Worm (Caenorhabditis elegans) whole organism, L4 larva: ENCODE results near the gene cdh-7.

Experiments used
- T26A8.4 ChIP-seq: fragments of 200-800 bp; sonication (Bioruptor generic); IDR thresholded peaks from 2 replicates; pipeline ENCODE4 v1.3.6; 2022; ENCODE audit warnings: missing genetic modification characterization, missing compliant biosample characterization
- Y5F2A.4 ChIP-seq: fragments of 200-800 bp; sonication (Bioruptor generic); optimal IDR thresholded peaks from 2 replicates; lab custom pipeline; 2018; ENCODE audit warnings: mild to moderate bottlenecking, missing genetic modification characterization, missing compliant biosample characterization
- egl-43 ChIP-seq: fragments of 200-800 bp; sonication (Bioruptor generic); IDR thresholded peaks from 2 replicates; pipeline ENCODE4 v1.3.6; 2022; ENCODE audit warnings: missing genetic modification reagents, missing genetic modification characterization, missing compliant biosample characterization
- lin-15B ChIP-seq: fragments of 150-350 bp; sonication (generic microtip); optimal IDR thresholded peaks from 3 replicates; lab custom pipeline; 2014; ENCODE audit warnings: missing biosample characterization, missing genetic modification characterization
- mxl-3 ChIP-seq: fragments of 200-800 bp; sonication (Bioruptor generic); optimal IDR thresholded peaks from 2 replicates; lab custom pipeline; 2018; ENCODE audit warnings: mild to moderate bottlenecking, missing genetic modification characterization, missing compliant biosample characterization
- rbr-2 ChIP-seq: sonication (generic microtip); optimal IDR thresholded peaks from 2 replicates; lab custom pipeline; 2016; ENCODE audit warnings: missing genotype, missing genetic modification characterization, missing compliant biosample characterization
- saeg-2 ChIP-seq: fragments of 200-800 bp; sonication (Bioruptor generic); IDR thresholded peaks from 2 replicates; pipeline ENCODE4 v1.3.6; 2022; ENCODE audit warnings: missing genetic modification reagents, missing genetic modification characterization, missing compliant biosample characterization
- skn-1 ChIP-seq: fragments of 150-350 bp; optimal IDR thresholded peaks from 2 replicates; lab custom pipeline; 2014; ENCODE audit warnings: missing biosample characterization, missing genetic modification characterization
- spr-3 ChIP-seq: fragments of 200-800 bp; sonication (Bioruptor generic); optimal IDR thresholded peaks from 2 replicates; lab custom pipeline; 2018; ENCODE audit warnings: mild to moderate bottlenecking, missing genetic modification characterization, missing compliant biosample characterization

- no peak for TF ChIP-seq T26A8.4
- TF ChIP-seq egl-43 (GFP tag; lab: Robert Waterston, UW), result no peak
- TF ChIP-seq saeg-2 (GFP tag; lab: Robert Waterston, UW), result no peak
- no peak for TF ChIP-seq spr-3 (GFP tag; lab: Kevin White, UChicago)
- TF ChIP-seq rbr-2 (tag; lab: Kevin White, UChicago), result no peak
- TF ChIP-seq skn-1 (tag; lab: Kevin White, UChicago), result no peak
- TF ChIP-seq Y5F2A.4, result no peak
- TF ChIP-seq lin-15B, result no peak
- TF ChIP-seq mxl-3 (GFP tag; lab: Kevin White, UChicago), result no peak
Observed at ce11 chrII:14811472-14811871, 31.6 kb upstream of the cdh-7 start.
